Fruit fly (Drosophila melanogaster): ENCODE results near the gene CG32683.

dm6 chrX:10381252-10381651 lies 73.4 kb downstream of the CG32683 start, which contains the start of gene CG32681:
- TF ChIP-seq CG4854 (GFP tag; optimal IDR thresholded peaks at IDR 0.05), result no peak
- TF ChIP-seq gt (GFP tag; IDR thresholded peaks at IDR 0.05), result no peak
- TF ChIP-seq abd-A (tag; optimal IDR thresholded peaks at IDR 0.05), result no peak
- no peak for TF ChIP-seq HLH3B (GFP tag; IDR thresholded peaks at IDR 0.05)
- TF ChIP-seq hbn (GFP tag; IDR thresholded peaks at IDR 0.05; ENCODE audit: partially characterized antibody), result no peak
- no peak for TF ChIP-seq CG11398 (GFP tag; optimal IDR thresholded peaks at IDR 0.05)
- no peak for TF ChIP-seq D (optimal IDR thresholded peaks at IDR 0.05)
- no peak for TF ChIP-seq D (GFP tag; optimal IDR thresholded peaks at IDR 0.05)
- no peak for TF ChIP-seq CG4328 (GFP tag; optimal IDR thresholded peaks at IDR 0.05)
- TF ChIP-seq h (optimal IDR thresholded peaks at IDR 0.05), result no peak
- no peak for TF ChIP-seq CG17912 (GFP tag; optimal IDR thresholded peaks at IDR 0.05)
- no peak for TF ChIP-seq pan (optimal IDR thresholded peaks at IDR 0.05)
- TF ChIP-seq pan (GFP tag; optimal IDR thresholded peaks at IDR 0.05 in 1 of 2, IDR thresholded peaks at IDR 0.05 in 1 of 2), result no peak

Measured in whole organism, embryonic.